Worm (Caenorhabditis elegans) whole organism, L4 larva: ENCODE measurements around the gene gcy-12.
A peak's percentile ranks its signal among the peaks of the same experiment; 100 is the strongest.

Experiments
- D1046.2 ChIP-seq: fragments of 200-800 bp; sonication (Bioruptor generic); IDR thresholded peaks from 2 replicates; pipeline ENCODE4 v1.3.6; 2022; ENCODE audit warnings: missing genetic modification characterization, missing compliant biosample characterization
- F26F4.8 ChIP-seq: fragments of 200-800 bp; sonication (Bioruptor generic); conservative IDR thresholded peaks from 2 replicates; pipeline ENCODE4 v1.3.6; 2022; ENCODE audit warnings: missing genetic modification characterization, missing compliant biosample characterization
- F37D6.2 ChIP-seq: sonication (generic microtip); optimal IDR thresholded peaks from 2 replicates; lab custom pipeline; 2016; ENCODE audit warnings: mild to moderate bottlenecking, missing genetic modification characterization, missing compliant biosample characterization
- F49E8.2 ChIP-seq: sonication (generic microtip); optimal IDR thresholded peaks from 2 replicates; lab custom pipeline; 2016; ENCODE audit warnings: missing compliant biosample characterization, mild to moderate bottlenecking, missing genetic modification characterization, borderline replicate concordance
- R02D3.7 ChIP-seq: fragments of 150-350 bp; sonication (generic microtip); optimal IDR thresholded peaks from 3 replicates; lab custom pipeline; 2014; ENCODE audit warnings: missing biosample characterization, missing genetic modification characterization
- T26A8.4 ChIP-seq: fragments of 200-800 bp; sonication (Bioruptor generic); IDR thresholded peaks from 2 replicates; pipeline ENCODE4 v1.3.6; 2022; ENCODE audit warnings: missing genetic modification characterization, missing compliant biosample characterization
- Y48G9A.11 ChIP-seq: fragments of 200-800 bp; sonication (Bioruptor generic); IDR thresholded peaks from 2 replicates; pipeline ENCODE4 v1.3.6; 2022; ENCODE audit warnings: missing genetic modification reagents, missing genetic modification characterization, missing compliant biosample characterization
- attf-4 ChIP-seq: sonication (generic microtip); optimal IDR thresholded peaks from 3 replicates; lab custom pipeline; 2017; ENCODE audit warnings: missing biosample characterization, missing genetic modification characterization
- ceh-44 ChIP-seq: fragments of 200-800 bp; sonication (Bioruptor generic); IDR thresholded peaks from 2 replicates; pipeline ENCODE4 v1.3.6; 2022; ENCODE audit warnings: missing genetic modification reagents, missing genetic modification characterization, missing compliant biosample characterization
- ceh-62 ChIP-seq: sonication (generic microtip); optimal IDR thresholded peaks from 2 replicates; lab custom pipeline; 2017; ENCODE audit warnings: missing biosample characterization, missing genetic modification characterization
- cey-2 ChIP-seq: sonication (generic microtip); optimal IDR thresholded peaks from 3 replicates; lab custom pipeline; 2017; ENCODE audit warnings: missing genetic modification characterization, mild to moderate bottlenecking, missing compliant biosample characterization, antibody characterized with exemption, borderline replicate concordance; ENCODE audit not compliant: insufficient read depth
- dmd-8 ChIP-seq: fragments of 200-800 bp; sonication (Bioruptor generic); IDR thresholded peaks from 2 replicates; pipeline ENCODE4 v1.3.6; 2022; ENCODE audit warnings: missing genetic modification characterization, missing compliant biosample characterization
- dpl-1 ChIP-seq: fragments of 150-350 bp; optimal IDR thresholded peaks from 2 replicates; lab custom pipeline; 2014; ENCODE audit warnings: missing biosample characterization, missing genetic modification reagents, missing genetic modification characterization
- duxl-1 ChIP-seq: sonication (generic microtip); optimal IDR thresholded peaks from 2 replicates; lab custom pipeline; 2016; ENCODE audit warnings: mild to moderate bottlenecking, missing genetic modification characterization, moderate library complexity, missing compliant biosample characterization; ENCODE audit not compliant: poor library complexity
- egl-27 ChIP-seq: sonication (generic microtip); optimal IDR thresholded peaks from 3 replicates; lab custom pipeline; 2017; ENCODE audit warnings: missing biosample characterization, missing genetic modification reagents, missing genetic modification characterization
- egl-43 ChIP-seq: fragments of 200-800 bp; sonication (Bioruptor generic); IDR thresholded peaks from 2 replicates; pipeline ENCODE4 v1.3.6; 2022; ENCODE audit warnings: missing genetic modification reagents, missing genetic modification characterization, missing compliant biosample characterization
- fkh-10 ChIP-seq: fragments of 150-350 bp; optimal IDR thresholded peaks from 2 replicates; lab custom pipeline; 2014; ENCODE audit warnings: missing biosample characterization, missing genetic modification reagents, missing genetic modification characterization
- gei-8 ChIP-seq: fragments of 200-800 bp; sonication (Bioruptor generic); optimal IDR thresholded peaks from 2 replicates; lab custom pipeline; 2018; ENCODE audit warnings: mild to moderate bottlenecking, missing genetic modification characterization, missing compliant biosample characterization
- jun-1 ChIP-seq: fragments of 150-350 bp; optimal IDR thresholded peaks from 2 replicates; lab custom pipeline; 2014; ENCODE audit warnings: missing biosample characterization, missing genetic modification reagents, missing genetic modification characterization
- lim-7 ChIP-seq: fragments of 200-800 bp; sonication (Bioruptor generic); IDR thresholded peaks from 2 replicates; pipeline ENCODE4 v1.3.6; 2022; ENCODE audit warnings: missing genetic modification characterization, missing compliant biosample characterization
- lin-1 ChIP-seq: fragments of 200-800 bp; sonication (Bioruptor generic); IDR thresholded peaks from 2 replicates; pipeline ENCODE4 v1.3.6; 2022; ENCODE audit warnings: missing genetic modification reagents, missing genetic modification characterization, missing compliant biosample characterization
- lin-13 ChIP-seq: fragments of 150-350 bp; optimal IDR thresholded peaks from 2 replicates; lab custom pipeline; 2014; ENCODE audit warnings: missing biosample characterization, missing genetic modification reagents, missing genetic modification characterization
- lin-15B ChIP-seq: fragments of 150-350 bp; sonication (generic microtip); optimal IDR thresholded peaks from 3 replicates; lab custom pipeline; 2014; ENCODE audit warnings: missing biosample characterization, missing genetic modification characterization
- mdl-1 ChIP-seq, 2 experiments: fragments of 150-350 bp in 1 of 2; sonication (generic microtip) in 1 of 2; optimal IDR thresholded peaks; 2 replicates each; lab custom pipeline; 2014 to 2017; ENCODE audit warnings: missing biosample characterization in 2 of 2, missing genetic modification characterization in 2 of 2
- mdt-29 ChIP-seq: fragments of 200-800 bp; sonication (Bioruptor generic); IDR thresholded peaks from 2 replicates; pipeline ENCODE4 v1.3.6; 2022; ENCODE audit warnings: missing genetic modification reagents, missing genetic modification characterization, missing compliant biosample characterization
- nhr-111 ChIP-seq: fragments of 200-800 bp; sonication (Bioruptor generic); optimal IDR thresholded peaks from 2 replicates; lab custom pipeline; 2018; ENCODE audit warnings: mild to moderate bottlenecking, missing genetic modification characterization, missing compliant biosample characterization
- nhr-25 ChIP-seq: sonication (generic microtip); optimal IDR thresholded peaks from 2 replicates; lab custom pipeline; 2017; ENCODE audit warnings: missing genetic modification characterization, mild to moderate bottlenecking, missing compliant biosample characterization, antibody characterized with exemption, moderate library complexity, borderline replicate concordance; ENCODE audit not compliant: insufficient read depth
- nhr-42 ChIP-seq: fragments of 200-800 bp; sonication (Bioruptor generic); IDR thresholded peaks from 2 replicates; pipeline ENCODE4 v1.3.6; 2022; ENCODE audit warnings: missing genetic modification characterization, missing compliant biosample characterization
- nhr-48 ChIP-seq: sonication (generic microtip); optimal IDR thresholded peaks from 2 replicates; lab custom pipeline; 2016; ENCODE audit warnings: mild to moderate bottlenecking, missing genetic modification characterization, missing compliant biosample characterization
- nhr-6 ChIP-seq: fragments of 150-350 bp; optimal IDR thresholded peaks from 2 replicates; lab custom pipeline; 2014; ENCODE audit warnings: missing biosample characterization, missing genetic modification characterization
- nhr-76 ChIP-seq: fragments of 150-350 bp; optimal IDR thresholded peaks from 2 replicates; lab custom pipeline; 2014; ENCODE audit warnings: missing biosample characterization, missing genetic modification characterization
- pha-4 ChIP-seq, 2 experiments: fragments of 150-350 bp in 1 of 2; fragments of 200-800 bp in 1 of 2; sonication (Bioruptor generic) in 1 of 2; IDR thresholded peaks in 1 of 2; optimal IDR thresholded peaks in 1 of 2; 2 replicates each; pipeline versions ENCODE4 v1.3.6 to Lab custom; 2014 to 2022; ENCODE audit warnings: missing genetic modification characterization in 2 of 2, missing genetic modification reagents in 2 of 2, missing biosample characterization in 1 of 2, missing compliant biosample characterization in 1 of 2
- rbr-2 ChIP-seq: sonication (generic microtip); optimal IDR thresholded peaks from 2 replicates; lab custom pipeline; 2016; ENCODE audit warnings: missing genotype, missing genetic modification characterization, missing compliant biosample characterization
- set-16 ChIP-seq: fragments of 200-800 bp; sonication (Bioruptor generic); IDR thresholded peaks from 2 replicates; pipeline ENCODE4 v1.3.6; 2022; ENCODE audit warnings: missing genetic modification reagents, missing genetic modification characterization, missing compliant biosample characterization
- skn-1 ChIP-seq: fragments of 150-350 bp; optimal IDR thresholded peaks from 2 replicates; lab custom pipeline; 2014; ENCODE audit warnings: missing biosample characterization, missing genetic modification characterization
- tag-97 ChIP-seq: fragments of 200-800 bp; sonication (Bioruptor generic); IDR thresholded peaks from 2 replicates; pipeline ENCODE4 v1.3.6; 2022; ENCODE audit warnings: missing genetic modification characterization, missing compliant biosample characterization
- unc-130 ChIP-seq: sonication (generic microtip); optimal IDR thresholded peaks from 2 replicates; lab custom pipeline; 2016; ENCODE audit warnings: missing genetic modification reagents, missing genetic modification characterization, missing compliant biosample characterization
- unc-62 ChIP-seq, 3 experiments: fragments of 150-350 bp in 1 of 3; sonication (generic microtip); optimal IDR thresholded peaks in 2 of 3; peaks in 1 of 3; 1 replicate in 1 of 3; 2 replicates in 2 of 3; lab custom pipeline; 2014 to 2017; ENCODE audit warnings: missing biosample characterization in 3 of 3, missing genetic modification characterization in 3 of 3, missing genetic modification reagents in 3 of 3, missing genotype in 1 of 3
- zag-1 ChIP-seq: fragments of 150-350 bp; optimal IDR thresholded peaks from 2 replicates; lab custom pipeline; 2014; ENCODE audit warnings: missing biosample characterization, missing genetic modification characterization
- zfp-2 ChIP-seq: sonication (generic microtip); optimal IDR thresholded peaks from 2 replicates; lab custom pipeline; 2016; ENCODE audit warnings: mild to moderate bottlenecking, missing genetic modification characterization, missing compliant biosample characterization
- ztf-11 ChIP-seq: fragments of 150-350 bp; optimal IDR thresholded peaks from 2 replicates; lab custom pipeline; 2014; ENCODE audit warnings: missing biosample characterization, missing genetic modification characterization
- ztf-7 ChIP-seq: fragments of 150-350 bp; optimal IDR thresholded peaks from 2 replicates; lab custom pipeline; 2014; ENCODE audit warnings: missing biosample characterization, missing genetic modification characterization

The gcy-12 gene

DNA sequence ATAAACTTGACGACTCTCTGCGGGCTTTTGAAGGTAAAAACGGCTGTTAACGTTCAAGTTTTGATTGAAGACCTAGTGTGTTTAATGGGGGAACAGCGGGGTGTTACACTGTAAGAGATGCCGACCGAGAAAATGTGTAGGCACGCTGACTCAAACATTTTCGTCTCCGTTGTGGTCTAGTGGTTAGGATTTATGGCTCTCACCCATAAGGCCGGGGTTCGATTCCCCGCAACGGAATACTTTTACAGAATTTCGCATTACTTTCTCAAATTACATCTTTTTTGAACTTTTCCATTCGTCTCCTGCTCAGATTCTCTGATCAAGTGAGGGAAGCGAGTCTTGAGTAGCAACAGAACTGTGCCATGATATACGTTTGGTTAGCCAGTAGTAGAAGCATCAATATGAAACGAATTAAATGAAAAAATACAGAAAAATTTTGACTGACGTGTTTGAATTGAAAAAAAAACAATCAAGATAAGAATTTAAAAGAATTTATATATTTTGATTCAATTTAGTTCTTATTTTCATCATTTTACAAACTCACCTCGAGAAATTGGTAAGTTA, 18.5 kb upstream of the gcy-12 start, which contains the start of gene ZK622.1 (continued):
- TF ChIP-seq F49E8.2 (tag; lab: Kevin White, UChicago) = no peak
- TF ChIP-seq fkh-10 (GFP tag; lab: Kevin White, UChicago) = no peak
- TF ChIP-seq R02D3.7 = no peak
- no peak for TF ChIP-seq attf-4 (tag; lab: Kevin White, UChicago)
- TF ChIP-seq rbr-2 = peak; percentile 20
- TF ChIP-seq nhr-111 (GFP tag; lab: Kevin White, UChicago) = peak; percentile 55
- TF ChIP-seq duxl-1 (tag; lab: Kevin White, UChicago) = no peak
- peak; percentile 38 for TF ChIP-seq unc-130 (GFP tag; lab: Kevin White, UChicago)
- no peak for TF ChIP-seq set-16 (GFP tag; lab: Robert Waterston, UW)
- TF ChIP-seq zfp-2 (tag; lab: Kevin White, UChicago) = no peak
- peak; percentile 39 for TF ChIP-seq nhr-6 (tag; lab: Kevin White, UChicago)
- no peak for TF ChIP-seq cey-2 (tag; lab: Kevin White, UChicago)
- no peak for TF ChIP-seq skn-1 (tag; lab: Kevin White, UChicago)
- TF ChIP-seq ceh-44 (GFP tag; lab: Robert Waterston, UW) = peak; percentile 60; the same call in 1 of the 2 replicates
- no peak for TF ChIP-seq nhr-76
- no peak for TF ChIP-seq ceh-62
- TF ChIP-seq D1046.2 = peak; percentile 84; the same call in 1 of the 2 replicates
- TF ChIP-seq unc-62 (GFP tag; optimal IDR thresholded peaks at IDR 0.05 in 1 of 2; lab: Kevin White, UChicago) = no peak
- no peak for TF ChIP-seq unc-62 (tag; optimal IDR thresholded peaks at IDR 0.05; lab: Kevin White, UChicago)
- no peak for TF ChIP-seq jun-1 (tag; lab: Kevin White, UChicago)
- no peak for TF ChIP-seq ztf-11
- no peak for TF ChIP-seq F37D6.2 (tag; lab: Kevin White, UChicago)
- TF ChIP-seq ztf-7 (tag; lab: Kevin White, UChicago) = no peak
- no peak for TF ChIP-seq lin-15B (tag; lab: Kevin White, UChicago)
- TF ChIP-seq egl-27 (tag; lab: Kevin White, UChicago) = no peak
- TF ChIP-seq lin-13 = no peak
- peak; percentile 13 for TF ChIP-seq nhr-48
- 0 out of 2 replicates have a peak, but pooled peaks have one; percentile 54 for TF ChIP-seq nhr-42 (GFP tag; lab: Robert Waterston, UW)
- peak; percentile 48; the same call in 1 of the 2 replicates for TF ChIP-seq mdt-29 (GFP tag; lab: Robert Waterston, UW)
- TF ChIP-seq zag-1 = no peak
- TF ChIP-seq lin-1 (GFP tag; lab: Robert Waterston, UW) = peak; percentile 34; the same call in 1 of the 2 replicates
- TF ChIP-seq pha-4 (GFP tag; IDR thresholded peaks at IDR 0.05; lab: Robert Waterston, UW) = peak; percentile 66
- no peak for TF ChIP-seq pha-4 (tag; optimal IDR thresholded peaks at IDR 0.05; lab: Kevin White, UChicago)
- TF ChIP-seq mdl-1 (tag; optimal IDR thresholded peaks at IDR 0.05; lab: Kevin White, UChicago) = no peak
- TF ChIP-seq egl-43 (GFP tag; lab: Robert Waterston, UW) = peak; percentile 91
- peak; percentile 95 for TF ChIP-seq lim-7 (GFP tag; lab: Robert Waterston, UW)
- peak; percentile 91; the same call in 1 of the 2 replicates for TF ChIP-seq dmd-8
- peak; percentile 14 for TF ChIP-seq dpl-1 (GFP tag; lab: Kevin White, UChicago)
- peak; percentile 70; the same call in 1 of the 2 replicates for TF ChIP-seq Y48G9A.11
- TF ChIP-seq gei-8 (GFP tag; lab: Kevin White, UChicago) = peak; percentile 49
- TF ChIP-seq tag-97 (GFP tag; lab: Robert Waterston, UW) = no peak

DNA sequence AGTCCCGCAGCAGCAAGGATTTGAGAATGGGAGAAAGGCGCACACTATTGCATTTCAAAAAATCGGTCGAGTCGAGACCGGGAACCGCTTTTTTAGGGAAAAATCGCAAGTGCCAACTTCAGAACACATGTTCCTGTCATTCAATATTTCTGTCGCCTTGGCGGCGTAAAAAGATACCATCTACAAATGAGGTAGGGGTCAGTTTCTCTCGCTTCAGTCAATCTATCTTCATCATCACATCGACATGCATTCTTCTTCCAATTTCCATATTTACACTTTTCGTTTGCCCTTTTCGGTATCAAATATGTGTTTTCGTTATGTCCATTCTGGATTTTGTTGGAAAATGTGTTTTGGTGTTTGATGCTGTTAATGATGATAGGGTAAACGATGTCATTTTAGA, 14.1 kb upstream of the gcy-12 start:
- TF ChIP-seq nhr-25 (tag; lab: Kevin White, UChicago) = no peak
- no peak for TF ChIP-seq T26A8.4 (GFP tag; lab: Robert Waterston, UW)
- TF ChIP-seq unc-62 (GFP tag; optimal IDR thresholded peaks at IDR 0.05 in 1 of 2; lab: Kevin White, UChicago) = peak in 1 of 2 experiments; percentile 70
- TF ChIP-seq unc-62 (tag; optimal IDR thresholded peaks at IDR 0.05; lab: Kevin White, UChicago) = no peak
- TF ChIP-seq F26F4.8 (GFP tag; lab: Robert Waterston, UW) = no peak
